Fruit fly (Drosophila melanogaster) whole organism, embryonic: ENCODE results near the gene Twdlalpha.

Experiments
- Awh ChIP-seq: fragments of 200-800 bp; sonication (Bioruptor generic); IDR thresholded peaks from 2 replicates; pipeline ENCODE4, ENCODE4 v1.3.6; 2022; ENCODE audit warnings: missing biosample characterization, missing genetic modification characterization
- CG10543 ChIP-seq: fragments of 200-800 bp; sonication (Bioruptor generic); optimal IDR thresholded peaks from 3 replicates; lab custom pipeline; 2017; ENCODE audit warnings: missing biosample characterization, mild to moderate bottlenecking, missing genetic modification characterization, moderate library complexity
- CG1233 ChIP-seq: fragments of 200-800 bp; sonication (Bioruptor generic); optimal IDR thresholded peaks from 4 replicates; lab custom pipeline; 2018; ENCODE audit warnings: missing biosample characterization, mild to moderate bottlenecking, missing genetic modification characterization
- CG12769 ChIP-seq: fragments of 200-800 bp; sonication (Bioruptor generic); optimal IDR thresholded peaks from 2 replicates; lab custom pipeline; 2019; ENCODE audit warnings: missing biosample characterization, mild to moderate bottlenecking, missing genetic modification characterization, moderate library complexity
- CG13624 ChIP-seq: fragments of 200-800 bp; sonication (Bioruptor generic); optimal IDR thresholded peaks from 2 replicates; lab custom pipeline; 2016; ENCODE audit warnings: missing biosample characterization, missing genetic modification characterization
- CG13775 ChIP-seq: fragments of 200-800 bp; sonication (Bioruptor generic); optimal IDR thresholded peaks from 3 replicates; lab custom pipeline; 2017; ENCODE audit warnings: missing biosample characterization, mild to moderate bottlenecking, missing genetic modification characterization
- CG16815 ChIP-seq: fragments of 200-800 bp; sonication (Bioruptor generic); optimal IDR thresholded peaks from 3 replicates; lab custom pipeline; 2017; ENCODE audit warnings: missing biosample characterization, mild to moderate bottlenecking, missing genetic modification characterization
- CG18764 ChIP-seq: fragments of 200-800 bp; sonication (Bioruptor generic); optimal IDR thresholded peaks from 3 replicates; lab custom pipeline; 2016; ENCODE audit warnings: missing biosample characterization, missing genetic modification characterization
- CG31388 ChIP-seq: fragments of 200-800 bp; sonication (Bioruptor generic); optimal IDR thresholded peaks from 2 replicates; lab custom pipeline; 2016; ENCODE audit warnings: missing biosample characterization, missing genetic modification characterization
- CG3726 ChIP-seq: fragments of 200-800 bp; sonication (Bioruptor generic); IDR thresholded peaks from 3 replicates; pipeline ENCODE4, ENCODE4 v1.3.6; 2022; ENCODE audit warnings: missing biosample characterization, missing genetic modification characterization
- CG4328 ChIP-seq: fragments of 200-800 bp; sonication (Bioruptor generic); optimal IDR thresholded peaks from 3 replicates; lab custom pipeline; 2017; ENCODE audit warnings: missing biosample characterization, missing genetic modification reagents, missing genetic modification characterization
- CG43689 ChIP-seq: fragments of 200-800 bp; sonication (Bioruptor generic); IDR thresholded peaks from 2 replicates; pipeline ENCODE4 v1.3.6; 2022; ENCODE audit warnings: missing biosample characterization, missing genetic modification characterization
- CG6175 ChIP-seq: fragments of 200-800 bp; sonication (Bioruptor generic); IDR thresholded peaks from 3 replicates; pipeline ENCODE4 v1.3.6; 2022; ENCODE audit warnings: missing biosample characterization, missing genetic modification characterization
- CG6683 ChIP-seq: fragments of 200-800 bp; sonication (Bioruptor generic); optimal IDR thresholded peaks from 2 replicates; lab custom pipeline; 2017; ENCODE audit warnings: missing biosample characterization, mild to moderate bottlenecking, missing genetic modification characterization, missing genetic modification reagents
- CG7357 ChIP-seq: fragments of 200-800 bp; sonication (Bioruptor generic); IDR thresholded peaks from 3 replicates; pipeline ENCODE4 v1.3.6; 2022; ENCODE audit warnings: missing biosample characterization, missing genetic modification characterization
- CG7839 ChIP-seq: fragments of 200-800 bp; sonication (Bioruptor generic); optimal IDR thresholded peaks from 3 replicates; lab custom pipeline; 2018; ENCODE audit warnings: missing biosample characterization, mild to moderate bottlenecking, missing genetic modification characterization, moderate library complexity
- CG8089 ChIP-seq: fragments of 200-800 bp; sonication (Bioruptor generic); optimal IDR thresholded peaks from 3 replicates; lab custom pipeline; 2016; ENCODE audit warnings: missing biosample characterization, missing genetic modification characterization
- CG9727 ChIP-seq: fragments of 200-800 bp; sonication (Bioruptor generic); optimal IDR thresholded peaks from 3 replicates; lab custom pipeline; 2017; ENCODE audit warnings: missing biosample characterization, mild to moderate bottlenecking, missing genetic modification characterization
- CG9932 ChIP-seq: fragments of 200-800 bp; sonication (Bioruptor generic); IDR thresholded peaks from 2 replicates; pipeline ENCODE4 v1.3.6; 2022; ENCODE audit warnings: missing biosample characterization, missing genetic modification characterization
- CHES-1-like ChIP-seq: fragments of 200-800 bp; sonication (Bioruptor generic); optimal IDR thresholded peaks from 2 replicates; lab custom pipeline; 2016; ENCODE audit warnings: missing biosample characterization, missing genetic modification characterization
- D19A ChIP-seq: fragments of 200-800 bp; optimal IDR thresholded peaks from 3 replicates; lab custom pipeline; 2019; ENCODE audit warnings: missing biosample characterization, mild to moderate bottlenecking, missing genetic modification characterization, moderate library complexity
- Deaf1 ChIP-seq: fragments of 200-800 bp; optimal IDR thresholded peaks from 3 replicates; lab custom pipeline; 2019; ENCODE audit warnings: missing biosample characterization, mild to moderate bottlenecking, missing genetic modification characterization, moderate library complexity
- E2f2 ChIP-seq: fragments of 200-800 bp; sonication (Bioruptor generic); IDR thresholded peaks from 2 replicates; pipeline ENCODE4 v1.3.6; 2022; ENCODE audit warnings: missing biosample characterization, missing genetic modification characterization
- Hmr ChIP-seq: fragments of 200-800 bp; sonication (Bioruptor generic); optimal IDR thresholded peaks from 3 replicates; lab custom pipeline; 2017; ENCODE audit warnings: mild to moderate bottlenecking, missing biosample characterization, missing genetic modification reagents, missing genetic modification characterization
- Hr39 ChIP-seq: fragments of >200 bp; optimal IDR thresholded peaks from 2 replicates; lab custom pipeline; 2017
- Hr51 ChIP-seq, 2 experiments: fragments of 200-800 bp; sonication (Bioruptor generic); optimal IDR thresholded peaks; 2 replicates in 1 of 2; 3 replicates in 1 of 2; lab custom pipeline; 2016 to 2018; ENCODE audit warnings: missing biosample characterization in 2 of 2, missing genetic modification characterization in 2 of 2, mild to moderate bottlenecking in 1 of 2, moderate library complexity in 1 of 2
- Jarid2 ChIP-seq: fragments of 200-800 bp; sonication (Bioruptor generic); optimal IDR thresholded peaks from 3 replicates; lab custom pipeline; 2017; ENCODE audit warnings: mild to moderate bottlenecking, missing biosample characterization, missing genetic modification reagents, missing genetic modification characterization
- Meics ChIP-seq: fragments of 200-800 bp; sonication (Bioruptor generic); optimal IDR thresholded peaks from 2 replicates; lab custom pipeline; 2017; ENCODE audit warnings: missing biosample characterization, mild to moderate bottlenecking, missing genetic modification characterization
- Nf-YC ChIP-seq: fragments of 200-800 bp; optimal IDR thresholded peaks from 3 replicates; lab custom pipeline; 2019; ENCODE audit warnings: missing biosample characterization, mild to moderate bottlenecking, missing genetic modification characterization, moderate library complexity
- Optix ChIP-seq: fragments of 200-800 bp; sonication (Bioruptor generic); IDR thresholded peaks from 3 replicates; pipeline ENCODE4 v1.3.6; 2022; ENCODE audit warnings: missing biosample characterization, missing genetic modification characterization
- Sry-δ ChIP-seq: fragments of 200-800 bp; sonication (Bioruptor generic); optimal IDR thresholded peaks from 2 replicates; lab custom pipeline; 2016; ENCODE audit warnings: missing biosample characterization, missing genetic modification characterization
- Usf ChIP-seq: fragments of 200-800 bp; sonication (Bioruptor generic); optimal IDR thresholded peaks from 2 replicates; lab custom pipeline; 2017; ENCODE audit warnings: missing genotype, missing biosample characterization, missing genetic modification characterization
- ash1 ChIP-seq: fragments of 200-800 bp; sonication (Bioruptor generic); optimal IDR thresholded peaks from 2 replicates; lab custom pipeline; 2018; ENCODE audit warnings: missing biosample characterization, mild to moderate bottlenecking, missing genetic modification characterization
- bbx ChIP-seq: fragments of 200-800 bp; sonication (Bioruptor generic); IDR thresholded peaks from 2 replicates; pipeline ENCODE4 v1.3.6; 2022; ENCODE audit warnings: missing biosample characterization, missing genetic modification characterization; ENCODE audit not compliant: partially characterized antibody
- cad ChIP-seq: fragments of >200 bp; optimal IDR thresholded peaks from 2 replicates; lab custom pipeline; 2017; ENCODE audit warnings: missing biosample characterization, missing genetic modification characterization
- cg ChIP-seq: fragments of 200-800 bp; sonication (Bioruptor generic); optimal IDR thresholded peaks from 3 replicates; lab custom pipeline; 2019; ENCODE audit warnings: missing biosample characterization, mild to moderate bottlenecking, missing genetic modification characterization, moderate library complexity
- danr ChIP-seq: fragments of 200-800 bp; sonication (Bioruptor generic); IDR thresholded peaks from 2 replicates; pipeline ENCODE4 v1.3.6; 2022; ENCODE audit warnings: missing biosample characterization, missing genetic modification characterization
- dm ChIP-seq: fragments of 200-800 bp; sonication (Bioruptor generic); optimal IDR thresholded peaks from 3 replicates; lab custom pipeline; 2016; ENCODE audit warnings: missing biosample characterization, missing genetic modification characterization
- fd96Cb ChIP-seq: fragments of 200-800 bp; sonication (Bioruptor generic); optimal IDR thresholded peaks from 2 replicates; lab custom pipeline; 2018; ENCODE audit warnings: missing biosample characterization, mild to moderate bottlenecking, missing genetic modification characterization, moderate library complexity
- gt ChIP-seq: fragments of 200-800 bp; sonication (Bioruptor generic); IDR thresholded peaks from 2 replicates; pipeline ENCODE4 v1.3.6; 2022; ENCODE audit warnings: missing biosample characterization, missing genetic modification characterization
- insv ChIP-seq, 2 experiments: fragments of 200-800 bp; sonication (Bioruptor generic); optimal IDR thresholded peaks; 3 replicates each; lab custom pipeline; 2016 to 2018; ENCODE audit warnings: missing biosample characterization in 2 of 2, missing genetic modification characterization in 2 of 2
- inv ChIP-seq: fragments of 200-800 bp; sonication (Bioruptor generic); IDR thresholded peaks from 2 replicates; pipeline ENCODE4 v1.3.6; 2022; ENCODE audit warnings: missing biosample characterization, missing genetic modification characterization; ENCODE audit not compliant: partially characterized antibody
- onecut ChIP-seq: fragments of 200-800 bp; sonication (Bioruptor generic); IDR thresholded peaks from 2 replicates; pipeline ENCODE4 v1.3.6; 2022; ENCODE audit warnings: missing biosample characterization, missing genetic modification characterization
- ranshi ChIP-seq: fragments of 200-800 bp; sonication (Bioruptor generic); IDR thresholded peaks from 2 replicates; pipeline ENCODE4 v1.3.6; 2022; ENCODE audit warnings: missing biosample characterization, missing genetic modification characterization
- rib ChIP-seq: fragments of 200-800 bp; sonication (Bioruptor generic); IDR thresholded peaks from 2 replicates; pipeline ENCODE4 v1.3.6; 2022; ENCODE audit warnings: missing biosample characterization, missing genetic modification characterization
- sc ChIP-seq, 3 experiments: fragments of >200 bp in 2 of 3; fragments of 200-800 bp in 1 of 3; sonication (Bioruptor generic) in 1 of 3; optimal IDR thresholded peaks; 2 replicates in 2 of 3; 3 replicates in 1 of 3; lab custom pipeline; 2017; ENCODE audit warnings: mild to moderate bottlenecking in 1 of 3, missing biosample characterization in 1 of 3, missing genetic modification characterization in 1 of 3, missing genetic modification reagents in 1 of 3
- slp2 ChIP-seq: fragments of 200-800 bp; sonication (Bioruptor generic); optimal IDR thresholded peaks from 2 replicates; lab custom pipeline; 2016; ENCODE audit warnings: missing biosample characterization, missing genetic modification characterization
- sug ChIP-seq: fragments of 200-800 bp; optimal IDR thresholded peaks from 2 replicates; lab custom pipeline; 2019; ENCODE audit warnings: missing biosample characterization, mild to moderate bottlenecking, missing genetic modification characterization, moderate library complexity

The Twdlalpha gene

dm6 chrX:16750712-16751578 lies 8.3 kb downstream of the Twdlalpha start (continued):
- TF ChIP-seq Meics, result peak; percentile 74
- TF ChIP-seq CG8089 (GFP tag; lab: Kevin White, UChicago), result no peak
- peak; percentile 55 for TF ChIP-seq onecut (GFP tag; lab: Robert Waterston, UW)
- TF ChIP-seq CG13775 (GFP tag; lab: Kevin White, UChicago), result peak; percentile 70
- no peak for TF ChIP-seq cad (GFP tag; lab: Kevin White, UChicago)
- peak; percentile 63 for TF ChIP-seq CG1233 (GFP tag; lab: Kevin White, UChicago)
- peak; percentile 49 for TF ChIP-seq Deaf1 (tag; lab: Kevin White, UChicago)
- peak; percentile 48 for TF ChIP-seq Usf (GFP tag; lab: Kevin White, UChicago)
- no peak for TF ChIP-seq ash1
- TF ChIP-seq inv, result no peak
- TF ChIP-seq CG6175 (GFP tag; lab: Robert Waterston, UW), result no peak
- no peak for TF ChIP-seq Jarid2
- no peak for TF ChIP-seq CG13624 (GFP tag; lab: Kevin White, UChicago)
- TF ChIP-seq CG9932, result peak; percentile 37
- TF ChIP-seq dm (GFP tag; lab: Kevin White, UChicago), result no peak
- no peak for TF ChIP-seq Hr39 (lab: Kevin White, UChicago)
- peak; percentile 81 for TF ChIP-seq CG9727 (GFP tag; lab: Kevin White, UChicago)
- peak; percentile 76 for TF ChIP-seq Nf-YC (tag; lab: Kevin White, UChicago)
- no peak for TF ChIP-seq Sry-δ (GFP tag; lab: Kevin White, UChicago)
- TF ChIP-seq CG31388 (GFP tag; lab: Kevin White, UChicago), result no peak
- peak; percentile 44; the same call in 2 of the 3 replicates for TF ChIP-seq CG7357 (GFP tag; lab: Robert Waterston, UW)
- TF ChIP-seq Optix (GFP tag; lab: Robert Waterston, UW), result no peak
- TF ChIP-seq CG12769 (tag; lab: Kevin White, UChicago), result peak; percentile 18
- TF ChIP-seq fd96Cb (tag; lab: Kevin White, UChicago), result peak; percentile 71
- no peak for TF ChIP-seq CG43689 (GFP tag; lab: Robert Waterston, UW)
- TF ChIP-seq bbx (GFP tag; lab: Robert Waterston, UW), result no peak
- peak; percentile 14 for TF ChIP-seq CG16815
- no peak for TF ChIP-seq E2f2 (GFP tag; lab: Robert Waterston, UW)
- TF ChIP-seq D19A (tag; lab: Kevin White, UChicago), result peak; percentile 80
- TF ChIP-seq rib, result no peak
- no peak for TF ChIP-seq CHES-1-like (GFP tag; lab: Kevin White, UChicago)
- no peak for TF ChIP-seq sc (optimal IDR thresholded peaks at IDR 0.05; lab: Kevin White, UChicago)
- TF ChIP-seq sc (GFP tag; optimal IDR thresholded peaks at IDR 0.05; lab: Kevin White, UChicago), result peak; percentile 61
- TF ChIP-seq CG10543 (GFP tag; lab: Kevin White, UChicago), result peak; percentile 68
- TF ChIP-seq CG3726 (GFP tag; lab: Robert Waterston, UW), result no peak
- TF ChIP-seq cg (GFP tag; lab: Kevin White, UChicago), result peak; percentile 80
- TF ChIP-seq gt, result no peak
- TF ChIP-seq Hmr (GFP tag; lab: Kevin White, UChicago), result peak; percentile 62
- 0 out of 2 replicates have a peak, but pooled peaks have one; percentile 16 for TF ChIP-seq Awh (GFP tag; lab: Robert Waterston, UW)
- no peak; the same call in 1 of the 2 replicates for TF ChIP-seq danr (GFP tag; lab: Robert Waterston, UW)
- TF ChIP-seq insv (GFP tag; optimal IDR thresholded peaks at IDR 0.05; lab: Kevin White, UChicago), result peak in 1 of 2 experiments; percentile 28
- peak; percentile 69 for TF ChIP-seq CG4328 (GFP tag; lab: Kevin White, UChicago)
- peak; percentile 69 for TF ChIP-seq sug (tag; lab: Kevin White, UChicago)
- peak; percentile 35 for TF ChIP-seq CG6683 (GFP tag; lab: Kevin White, UChicago)
- TF ChIP-seq ranshi (GFP tag; lab: Robert Waterston, UW), result peak; percentile 46; the same call in 1 of the 2 replicates
- peak; percentile 83 for TF ChIP-seq CG7839 (tag; lab: Kevin White, UChicago)
- peak in 1 of 2 experiments; percentile 81 for TF ChIP-seq Hr51 (GFP tag; optimal IDR thresholded peaks at IDR 0.05; lab: Kevin White, UChicago)
- TF ChIP-seq CG18764, result no peak
- TF ChIP-seq slp2 (GFP tag; lab: Kevin White, UChicago), result no peak
